Fruit fly (Drosophila melanogaster): ENCODE results near the gene CG7889.

dm6 chrX:19224580-19225303 lies 18.7 kb upstream of the CG7889 start:
- TF ChIP-seq CG8478 (optimal IDR thresholded peaks at IDR 0.05) (no peak), CTCF (optimal IDR thresholded peaks at IDR 0.05) (no peak)
